Fruit fly (Drosophila melanogaster) whole organism, embryonic: ENCODE results near the gene Atg14.

Experiments
- Ada2b ChIP-seq: fragments of 200-800 bp; sonication (Bioruptor generic); IDR thresholded peaks from 2 replicates; pipeline ENCODE4 v1.3.6; 2022; ENCODE audit warnings: missing biosample characterization, missing genetic modification characterization
- CG10979 ChIP-seq: fragments of 200-800 bp; sonication (Bioruptor generic); optimal IDR thresholded peaks from 2 replicates; lab custom pipeline; 2018; ENCODE audit warnings: missing biosample characterization, mild to moderate bottlenecking, missing genetic modification characterization, moderate library complexity
- CG12236 ChIP-seq: fragments of 200-800 bp; sonication (Bioruptor generic); optimal IDR thresholded peaks from 2 replicates; lab custom pipeline; 2016; ENCODE audit warnings: missing biosample characterization, missing genetic modification characterization
- CG14441 ChIP-seq: fragments of 200-800 bp; sonication (Bioruptor generic); IDR thresholded peaks from 2 replicates; pipeline ENCODE4 v1.3.6; 2022; ENCODE audit warnings: missing biosample characterization, missing genetic modification characterization
- CG15479 ChIP-seq: fragments of 200-800 bp; sonication (Bioruptor generic); optimal IDR thresholded peaks from 3 replicates; lab custom pipeline; 2019; ENCODE audit warnings: missing biosample characterization, mild to moderate bottlenecking, missing genetic modification characterization, moderate library complexity
- CG15601 ChIP-seq: fragments of 200-800 bp; sonication (Bioruptor generic); optimal IDR thresholded peaks from 3 replicates; lab custom pipeline; 2019; ENCODE audit warnings: missing biosample characterization, mild to moderate bottlenecking, missing genetic modification characterization, moderate library complexity
- CG1602 ChIP-seq: fragments of 200-800 bp; sonication (Bioruptor generic); optimal IDR thresholded peaks from 3 replicates; lab custom pipeline; 2016; ENCODE audit warnings: missing biosample characterization, missing genetic modification characterization
- CG17568 ChIP-seq: fragments of 200-800 bp; sonication (Bioruptor generic); optimal IDR thresholded peaks from 2 replicates; lab custom pipeline; 2018; ENCODE audit warnings: missing biosample characterization, mild to moderate bottlenecking, missing genetic modification characterization, moderate library complexity
- CG2202 ChIP-seq: fragments of 200-800 bp; sonication (Bioruptor generic); optimal IDR thresholded peaks from 2 replicates; lab custom pipeline; 2018; ENCODE audit warnings: missing biosample characterization, mild to moderate bottlenecking, missing genetic modification characterization
- CG2889 ChIP-seq: fragments of 200-800 bp; sonication (Bioruptor generic); IDR thresholded peaks from 3 replicates; pipeline ENCODE4 v1.3.6; 2022; ENCODE audit warnings: missing biosample characterization, missing genetic modification characterization
- CG31388 ChIP-seq: fragments of 200-800 bp; sonication (Bioruptor generic); optimal IDR thresholded peaks from 2 replicates; lab custom pipeline; 2016; ENCODE audit warnings: missing biosample characterization, missing genetic modification characterization
- CG32767 ChIP-seq: fragments of 200-800 bp; sonication (Bioruptor generic); IDR thresholded peaks from 2 replicates; pipeline ENCODE4 v1.3.6; 2022; ENCODE audit warnings: missing biosample characterization, missing genetic modification characterization
- CG3281 ChIP-seq: fragments of 200-800 bp; sonication (Bioruptor generic); optimal IDR thresholded peaks from 3 replicates; lab custom pipeline; 2017; ENCODE audit warnings: missing biosample characterization, mild to moderate bottlenecking, missing genetic modification characterization
- CG4820 ChIP-seq: fragments of 200-800 bp; sonication (Bioruptor generic); optimal IDR thresholded peaks from 3 replicates; lab custom pipeline; 2016; ENCODE audit warnings: missing biosample characterization, missing genetic modification characterization
- CG8478 ChIP-seq: fragments of >200 bp; optimal IDR thresholded peaks from 2 replicates; lab custom pipeline; 2018
- CTCF ChIP-seq: fragments of 200-800 bp; sonication (Bioruptor generic); optimal IDR thresholded peaks from 2 replicates; lab custom pipeline; 2017; ENCODE audit warnings: missing biosample characterization, mild to moderate bottlenecking, missing genetic modification characterization, moderate library complexity
- Chrac-16 ChIP-seq: fragments of 200-800 bp; sonication (Bioruptor generic); optimal IDR thresholded peaks from 3 replicates; lab custom pipeline; 2016; ENCODE audit warnings: missing biosample characterization, missing genetic modification characterization
- Doc3 ChIP-seq: fragments of 200-800 bp; sonication (Bioruptor generic); IDR thresholded peaks from 3 replicates; pipeline ENCODE4 v1.3.6; 2022; ENCODE audit warnings: missing biosample characterization, missing genetic modification characterization; ENCODE audit not compliant: partially characterized antibody
- E2f2 ChIP-seq: fragments of 200-800 bp; sonication (Bioruptor generic); IDR thresholded peaks from 2 replicates; pipeline ENCODE4 v1.3.6; 2022; ENCODE audit warnings: missing biosample characterization, missing genetic modification characterization
- H2.0 ChIP-seq: fragments of 200-800 bp; sonication (Bioruptor generic); IDR thresholded peaks from 2 replicates; pipeline ENCODE4 v1.3.6; 2022; ENCODE audit warnings: missing biosample characterization, missing genetic modification characterization
- HLH3B ChIP-seq: fragments of 200-800 bp; sonication (Bioruptor generic); IDR thresholded peaks from 2 replicates; pipeline ENCODE4 v1.3.6; 2022; ENCODE audit warnings: missing biosample characterization, missing genetic modification characterization
- Kr ChIP-seq: fragments of 200-800 bp; sonication (Bioruptor generic); optimal IDR thresholded peaks from 2 replicates; lab custom pipeline; 2017; ENCODE audit warnings: missing biosample characterization, mild to moderate bottlenecking, missing genetic modification characterization
- Lhr ChIP-seq: fragments of 200-800 bp; sonication (Bioruptor generic); optimal IDR thresholded peaks from 3 replicates; lab custom pipeline; 2017; ENCODE audit warnings: mild to moderate bottlenecking, missing biosample characterization, missing genetic modification reagents, missing genetic modification characterization
- Myb ChIP-seq: fragments of 200-800 bp; sonication (Bioruptor generic); optimal IDR thresholded peaks from 2 replicates; lab custom pipeline; 2016; ENCODE audit warnings: missing biosample characterization, missing genetic modification characterization
- NFAT ChIP-seq: fragments of 200-800 bp; sonication (Bioruptor generic); IDR thresholded peaks from 2 replicates; pipeline ENCODE4 v1.3.6; 2022; ENCODE audit warnings: missing biosample characterization, missing genetic modification characterization
- Sox102F ChIP-seq: fragments of 200-800 bp; sonication (Bioruptor generic); optimal IDR thresholded peaks from 2 replicates; lab custom pipeline; 2018; ENCODE audit warnings: missing biosample characterization, mild to moderate bottlenecking, missing genetic modification characterization, moderate library complexity
- Sry-δ ChIP-seq: fragments of 200-800 bp; sonication (Bioruptor generic); optimal IDR thresholded peaks from 2 replicates; lab custom pipeline; 2016; ENCODE audit warnings: missing biosample characterization, missing genetic modification characterization
- Tbp ChIP-seq: fragments of >200 bp; optimal IDR thresholded peaks from 2 replicates; lab custom pipeline; 2018; ENCODE audit warnings: missing biosample characterization, missing genetic modification characterization
- Usf ChIP-seq: fragments of 200-800 bp; sonication (Bioruptor generic); optimal IDR thresholded peaks from 2 replicates; lab custom pipeline; 2017; ENCODE audit warnings: missing genotype, missing biosample characterization, missing genetic modification characterization
- ash1 ChIP-seq: fragments of 200-800 bp; sonication (Bioruptor generic); optimal IDR thresholded peaks from 2 replicates; lab custom pipeline; 2018; ENCODE audit warnings: missing biosample characterization, mild to moderate bottlenecking, missing genetic modification characterization
- bab2 ChIP-seq: fragments of 200-800 bp; sonication (Bioruptor generic); optimal IDR thresholded peaks from 2 replicates; lab custom pipeline; 2016; ENCODE audit warnings: missing biosample characterization, missing genetic modification characterization
- da ChIP-seq: fragments of 200-800 bp; sonication (Bioruptor generic); optimal IDR thresholded peaks from 2 replicates; lab custom pipeline; 2016; ENCODE audit warnings: missing biosample characterization, missing genetic modification characterization
- dimm ChIP-seq: fragments of 200-800 bp; sonication (Bioruptor generic); IDR thresholded peaks from 2 replicates; pipeline ENCODE4 v1.3.6; 2022; ENCODE audit warnings: missing biosample characterization, missing genetic modification characterization
- dmrt11E ChIP-seq: fragments of 200-800 bp; sonication (Bioruptor generic); optimal IDR thresholded peaks from 3 replicates; lab custom pipeline; 2018; ENCODE audit warnings: missing biosample characterization, mild to moderate bottlenecking, missing genetic modification characterization, moderate library complexity
- esg ChIP-seq: fragments of 200-800 bp; sonication (Bioruptor generic); conservative IDR thresholded peaks from 2 replicates; pipeline ENCODE4 v1.3.6; 2022; ENCODE audit warnings: missing biosample characterization, missing genetic modification characterization
- ewg ChIP-seq: fragments of 200-800 bp; sonication (Bioruptor generic); optimal IDR thresholded peaks from 3 replicates; lab custom pipeline; 2017; ENCODE audit warnings: mild to moderate bottlenecking, missing biosample characterization, missing genetic modification reagents, missing genetic modification characterization
- ftz-f1 ChIP-seq: fragments of 200-800 bp; sonication (Bioruptor generic); optimal IDR thresholded peaks from 2 replicates; lab custom pipeline; 2016; ENCODE audit warnings: missing biosample characterization, missing genetic modification characterization
- gsb ChIP-seq: fragments of 200-800 bp; sonication (Bioruptor generic); IDR thresholded peaks from 2 replicates; pipeline ENCODE4 v1.3.6; 2022; ENCODE audit warnings: missing biosample characterization, missing genetic modification characterization
- ind ChIP-seq: fragments of 200-800 bp; sonication (Bioruptor generic); optimal IDR thresholded peaks from 3 replicates; lab custom pipeline; 2016; ENCODE audit warnings: missing biosample characterization, missing genetic modification characterization
- inv ChIP-seq: fragments of 200-800 bp; sonication (Bioruptor generic); IDR thresholded peaks from 2 replicates; pipeline ENCODE4 v1.3.6; 2022; ENCODE audit warnings: missing biosample characterization, missing genetic modification characterization; ENCODE audit not compliant: partially characterized antibody
- lab ChIP-seq: fragments of 200-800 bp; sonication (Bioruptor generic); optimal IDR thresholded peaks from 3 replicates; lab custom pipeline; 2017; ENCODE audit warnings: missing biosample characterization, missing genetic modification characterization, mild to moderate bottlenecking, moderate library complexity, missing genetic modification reagents
- lola ChIP-seq, 3 experiments: fragments of >200 bp in 2 of 3; fragments of 200-800 bp in 1 of 3; sonication (Bioruptor generic) in 1 of 3; optimal IDR thresholded peaks; 2 replicates each; lab custom pipeline; 2017 to 2019; ENCODE audit warnings: missing biosample characterization in 3 of 3, missing genetic modification characterization in 3 of 3, mild to moderate bottlenecking in 1 of 3, moderate library complexity in 1 of 3
- nau ChIP-seq: fragments of 200-800 bp; sonication (Bioruptor generic); optimal IDR thresholded peaks from 3 replicates; lab custom pipeline; 2017; ENCODE audit warnings: missing biosample characterization, mild to moderate bottlenecking, missing genetic modification characterization, missing genetic modification reagents
- nom ChIP-seq: fragments of 200-800 bp; sonication (Bioruptor generic); optimal IDR thresholded peaks from 2 replicates; lab custom pipeline; 2017; ENCODE audit warnings: missing biosample characterization, missing genetic modification characterization, mild to moderate bottlenecking, moderate library complexity, missing genetic modification reagents
- ro ChIP-seq: fragments of 200-800 bp; sonication (Bioruptor generic); IDR thresholded peaks from 2 replicates; pipeline ENCODE4 v1.3.6; 2022; ENCODE audit warnings: missing biosample characterization, missing genetic modification characterization
- scrt ChIP-seq: fragments of 200-800 bp; sonication (Bioruptor generic); optimal IDR thresholded peaks from 2 replicates; lab custom pipeline; 2018; ENCODE audit warnings: missing biosample characterization, mild to moderate bottlenecking, missing genetic modification characterization, moderate library complexity
- sr ChIP-seq: fragments of 200-800 bp; sonication (Bioruptor generic); IDR thresholded peaks from 3 replicates; pipeline ENCODE4 v1.3.6; 2022; ENCODE audit warnings: missing biosample characterization, missing genetic modification characterization
- tll ChIP-seq, 2 experiments: fragments of 200-800 bp in 1 of 2; fragments of >200 bp in 1 of 2; sonication (Bioruptor generic) in 1 of 2; optimal IDR thresholded peaks; 2 replicates each; lab custom pipeline; 2017 to 2019; ENCODE audit warnings: missing biosample characterization in 2 of 2, missing genetic modification characterization in 2 of 2, mild to moderate bottlenecking in 1 of 2, moderate library complexity in 1 of 2
- wek ChIP-seq: fragments of 200-800 bp; sonication (Bioruptor generic); optimal IDR thresholded peaks from 3 replicates; lab custom pipeline; 2018; ENCODE audit warnings: missing biosample characterization, mild to moderate bottlenecking, missing genetic modification characterization, moderate library complexity
- z ChIP-seq: fragments of 200-800 bp; sonication (Bioruptor generic); IDR thresholded peaks from 3 replicates; pipeline ENCODE4 v1.3.6; 2022; ENCODE audit warnings: missing biosample characterization, missing genetic modification characterization

Atg14 gene

DNA sequence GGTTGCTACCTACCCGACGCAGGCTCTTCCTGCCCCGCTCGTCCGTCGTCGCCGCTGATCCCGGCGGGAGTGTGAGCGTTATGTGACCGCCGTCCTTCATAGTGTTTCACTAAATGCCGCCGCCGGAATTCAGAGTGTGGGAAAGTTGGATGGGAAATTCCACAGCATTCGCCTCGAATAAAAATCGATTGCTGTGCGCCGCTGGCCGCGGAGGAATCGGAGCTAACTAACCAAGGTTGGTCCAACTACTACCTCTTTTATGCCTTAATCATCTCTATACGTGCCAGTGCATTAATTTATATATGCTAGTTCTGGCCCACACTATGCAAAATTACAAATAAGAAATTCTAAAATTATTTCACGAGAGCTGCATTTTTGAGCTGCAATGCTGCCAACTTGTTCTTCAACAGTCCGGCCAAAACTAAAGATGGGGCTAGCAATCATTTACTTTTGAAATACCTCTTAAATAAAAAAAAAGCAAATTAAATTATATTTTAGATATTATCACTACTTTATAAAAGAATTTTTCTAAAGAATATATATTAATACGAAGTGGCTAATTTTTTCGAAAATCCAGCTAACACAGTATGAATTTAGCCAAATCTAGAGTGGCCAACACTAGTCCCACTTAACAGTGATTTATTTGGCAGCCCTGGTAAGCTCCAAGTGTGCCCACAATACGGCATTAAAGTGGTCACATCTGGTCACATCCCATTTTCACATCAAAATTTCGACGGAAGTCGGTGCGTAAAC is 3.6 kb upstream of the Atg14 start, which contains the start of the genes alpha-Man-Ib and Pdhb (continued):
- peak; percentile 66 for TF ChIP-seq H2.0 (GFP tag; lab: Robert Waterston, UW)
- TF ChIP-seq CG15601, result peak; percentile 81
- TF ChIP-seq CG2202 (tag; lab: Kevin White, UChicago), result peak; percentile 20
- no peak for TF ChIP-seq tll (GFP tag; optimal IDR thresholded peaks at IDR 0.05; lab: Kevin White, UChicago)
- no peak for TF ChIP-seq Tbp (GFP tag; lab: Kevin White, UChicago)
- no peak for TF ChIP-seq CG17568 (GFP tag; lab: Kevin White, UChicago)
- TF ChIP-seq ind (GFP tag; lab: Kevin White, UChicago), result peak; percentile 83
- no peak; the same call in 1 of the 2 replicates for TF ChIP-seq inv
- TF ChIP-seq ewg (GFP tag; lab: Kevin White, UChicago), result peak; percentile 69
- no peak for TF ChIP-seq Sox102F (GFP tag; lab: Kevin White, UChicago)
- TF ChIP-seq wek (GFP tag; lab: Kevin White, UChicago), result no peak
- TF ChIP-seq dmrt11E (tag; lab: Kevin White, UChicago), result peak; percentile 78
- no peak for TF ChIP-seq CG12236 (GFP tag; lab: Kevin White, UChicago)
- TF ChIP-seq CG2889 (GFP tag; lab: Robert Waterston, UW), result peak; percentile 58; the same call in 2 of the 3 replicates
- no peak for TF ChIP-seq Kr (GFP tag; lab: Kevin White, UChicago)
- peak in 1 of 3 experiments; percentile 77 for TF ChIP-seq lola (GFP tag; optimal IDR thresholded peaks at IDR 0.05; lab: Kevin White, UChicago)
- peak; percentile 64 for TF ChIP-seq Sry-δ (GFP tag; lab: Kevin White, UChicago)
- TF ChIP-seq dimm (GFP tag; lab: Robert Waterston, UW), result no peak
- no peak for TF ChIP-seq da (GFP tag; lab: Kevin White, UChicago)
- peak; percentile 52 for TF ChIP-seq E2f2 (GFP tag; lab: Robert Waterston, UW)
- TF ChIP-seq CG15479 (GFP tag; lab: Kevin White, UChicago), result no peak
- TF ChIP-seq Chrac-16 (GFP tag; lab: Kevin White, UChicago), result peak; percentile 79
- no peak for TF ChIP-seq nau (GFP tag; lab: Kevin White, UChicago)
- TF ChIP-seq CG4820, result peak; percentile 52
- 0 out of 3 replicates have a peak, but pooled peaks have one; percentile 15 for TF ChIP-seq Doc3
- no peak for TF ChIP-seq ftz-f1 (GFP tag; lab: Kevin White, UChicago)
- TF ChIP-seq lab (GFP tag; lab: Kevin White, UChicago), result peak; percentile 82
- peak; percentile 80 for TF ChIP-seq CG3281
- no peak for TF ChIP-seq sr (GFP tag; lab: Robert Waterston, UW)
- peak; percentile 45 for TF ChIP-seq nom (GFP tag; lab: Kevin White, UChicago)
- peak; percentile 79 for TF ChIP-seq esg (GFP tag; lab: Robert Waterston, UW)
- peak; percentile 73; the same call in 1 of the 2 replicates for TF ChIP-seq CG32767
- peak; percentile 63 for TF ChIP-seq Usf (GFP tag; lab: Kevin White, UChicago)
- no peak for TF ChIP-seq z (GFP tag; lab: Robert Waterston, UW)
- TF ChIP-seq CG31388 (GFP tag; lab: Kevin White, UChicago), result peak; percentile 25
- TF ChIP-seq CTCF, result no peak
- TF ChIP-seq gsb (GFP tag; lab: Robert Waterston, UW), result no peak
- no peak for TF ChIP-seq ash1 (GFP tag; lab: Kevin White, UChicago)
- peak; percentile 73 for TF ChIP-seq CG14441
- peak; percentile 71 for TF ChIP-seq Ada2b (GFP tag; lab: Robert Waterston, UW)
- peak; percentile 50; the same call in 1 of the 2 replicates for TF ChIP-seq ro (GFP tag; lab: Robert Waterston, UW)
- peak; percentile 81 for TF ChIP-seq CG1602 (GFP tag; lab: Kevin White, UChicago)
- TF ChIP-seq scrt (GFP tag; lab: Kevin White, UChicago), result peak; percentile 57
- TF ChIP-seq HLH3B (GFP tag; lab: Robert Waterston, UW), result peak; percentile 70; the same call in 1 of the 2 replicates
- peak; percentile 67 for TF ChIP-seq CG10979 (tag; lab: Kevin White, UChicago)
- no peak for TF ChIP-seq Lhr (GFP tag; lab: Kevin White, UChicago)
- TF ChIP-seq Myb (GFP tag; lab: Kevin White, UChicago), result peak; percentile 40
- TF ChIP-seq NFAT, result peak; percentile 83
- no peak for TF ChIP-seq CG8478
- peak; percentile 49 for TF ChIP-seq bab2 (GFP tag; lab: Kevin White, UChicago)
